Fruit fly (Drosophila melanogaster) whole organism, embryonic: Measurements from ENCODE around the gene CG42671.

Source experiments
- CG10274 ChIP-seq: fragments of 200-800 bp; sonication (Bioruptor generic); optimal IDR thresholded peaks from 3 replicates; lab custom pipeline; 2017; ENCODE audit warnings: missing biosample characterization, mild to moderate bottlenecking, missing genetic modification characterization
- CG10979 ChIP-seq: fragments of 200-800 bp; sonication (Bioruptor generic); optimal IDR thresholded peaks from 2 replicates; lab custom pipeline; 2018; ENCODE audit warnings: missing biosample characterization, mild to moderate bottlenecking, missing genetic modification characterization, moderate library complexity
- CG11504 ChIP-seq: fragments of 200-800 bp; sonication (Bioruptor generic); optimal IDR thresholded peaks from 3 replicates; lab custom pipeline; 2019; ENCODE audit warnings: missing biosample characterization, mild to moderate bottlenecking, missing genetic modification characterization, moderate library complexity
- CG11695 ChIP-seq: fragments of 200-800 bp; sonication (Bioruptor generic); IDR thresholded peaks from 3 replicates; pipeline ENCODE4 v1.3.6; 2022; ENCODE audit warnings: missing biosample characterization, missing genetic modification characterization
- CG11696 ChIP-seq: fragments of 200-800 bp; sonication (Bioruptor generic); IDR thresholded peaks from 2 replicates; pipeline ENCODE4 v1.3.6; 2022; ENCODE audit warnings: missing biosample characterization, missing genetic modification characterization
- CG12744 ChIP-seq: fragments of 200-800 bp; sonication (Bioruptor generic); optimal IDR thresholded peaks from 2 replicates; lab custom pipeline; 2016; ENCODE audit warnings: missing biosample characterization, missing genetic modification characterization
- CG13296 ChIP-seq: fragments of 200-800 bp; sonication (Bioruptor generic); optimal IDR thresholded peaks from 3 replicates; lab custom pipeline; 2018; ENCODE audit warnings: missing biosample characterization, mild to moderate bottlenecking, missing genetic modification characterization
- CG13424 ChIP-seq: fragments of 200-800 bp; sonication (Bioruptor generic); optimal IDR thresholded peaks from 2 replicates; lab custom pipeline; 2019; ENCODE audit warnings: missing biosample characterization, mild to moderate bottlenecking, missing genetic modification characterization, moderate library complexity
- CG14710 ChIP-seq: fragments of 200-800 bp; sonication (Bioruptor generic); optimal IDR thresholded peaks from 3 replicates; lab custom pipeline; 2019; ENCODE audit warnings: missing biosample characterization, mild to moderate bottlenecking, missing genetic modification characterization, moderate library complexity
- CG16779 ChIP-seq: fragments of 200-800 bp; sonication (Bioruptor generic); IDR thresholded peaks from 2 replicates; pipeline ENCODE4 v1.3.6; 2022; ENCODE audit warnings: missing biosample characterization, missing genetic modification characterization
- CG17385 ChIP-seq: fragments of 200-800 bp; sonication (Bioruptor generic); optimal IDR thresholded peaks from 3 replicates; lab custom pipeline; 2018; ENCODE audit warnings: missing biosample characterization, mild to moderate bottlenecking, missing genetic modification characterization
- CG17829 ChIP-seq: fragments of 200-800 bp; optimal IDR thresholded peaks from 2 replicates; lab custom pipeline; 2019; ENCODE audit warnings: missing biosample characterization, mild to moderate bottlenecking, missing genetic modification characterization, moderate library complexity
- CG18262 ChIP-seq: fragments of 200-800 bp; optimal IDR thresholded peaks from 3 replicates; lab custom pipeline; 2019; ENCODE audit warnings: missing biosample characterization, mild to moderate bottlenecking, missing genetic modification characterization, moderate library complexity
- CG1832 ChIP-seq: fragments of 200-800 bp; sonication (Bioruptor generic); optimal IDR thresholded peaks from 2 replicates; lab custom pipeline; 2017; ENCODE audit warnings: missing biosample characterization, mild to moderate bottlenecking, missing genetic modification characterization, inconsistent platforms
- CG2678 ChIP-seq: fragments of 200-800 bp; sonication (Bioruptor generic); optimal IDR thresholded peaks from 3 replicates; lab custom pipeline; 2019; ENCODE audit warnings: missing biosample characterization, mild to moderate bottlenecking, missing genetic modification characterization, moderate library complexity
- CG2712 ChIP-seq: fragments of 200-800 bp; optimal IDR thresholded peaks from 3 replicates; lab custom pipeline; 2019; ENCODE audit warnings: missing biosample characterization, mild to moderate bottlenecking, missing genetic modification characterization, moderate library complexity
- CG31441 ChIP-seq: fragments of 200-800 bp; sonication (Bioruptor generic); IDR thresholded peaks from 2 replicates; pipeline ENCODE4 v1.3.6; 2022; ENCODE audit warnings: missing biosample characterization, missing genetic modification characterization
- CG3407 ChIP-seq: fragments of 200-800 bp; sonication (Bioruptor generic); optimal IDR thresholded peaks from 2 replicates; lab custom pipeline; 2018; ENCODE audit warnings: missing biosample characterization, mild to moderate bottlenecking, missing genetic modification characterization
- CG3847 ChIP-seq: fragments of 200-800 bp; sonication (Bioruptor generic); IDR thresholded peaks from 2 replicates; pipeline ENCODE4 v1.3.6; 2022; ENCODE audit warnings: missing biosample characterization, missing genetic modification characterization
- CG4404 ChIP-seq: fragments of 200-800 bp; sonication (Bioruptor generic); IDR thresholded peaks from 2 replicates; pipeline ENCODE4 v1.3.6; 2022; ENCODE audit warnings: missing biosample characterization, missing genetic modification characterization
- CG4424 ChIP-seq: fragments of 200-800 bp; sonication (Bioruptor generic); optimal IDR thresholded peaks from 3 replicates; lab custom pipeline; 2016; ENCODE audit warnings: missing biosample characterization, missing genetic modification characterization
- CG4730 ChIP-seq: fragments of 200-800 bp; sonication (Bioruptor generic); IDR thresholded peaks from 2 replicates; pipeline ENCODE4 v1.3.6; 2022; ENCODE audit warnings: missing biosample characterization, missing genetic modification characterization
- CG7556 ChIP-seq: fragments of 200-800 bp; sonication (Bioruptor generic); optimal IDR thresholded peaks from 2 replicates; lab custom pipeline; 2017; ENCODE audit warnings: missing biosample characterization, mild to moderate bottlenecking, missing genetic modification characterization
- CG8290 ChIP-seq, 3 experiments: fragments of 200-800 bp; sonication (Bioruptor generic); optimal IDR thresholded peaks; 2 replicates each; lab custom pipeline; 2016 to 2019; ENCODE audit warnings: missing biosample characterization in 3 of 3, missing genetic modification characterization in 3 of 3, mild to moderate bottlenecking in 2 of 3, moderate library complexity in 1 of 3
- CG8924 ChIP-seq: fragments of 200-800 bp; optimal IDR thresholded peaks from 3 replicates; lab custom pipeline; 2019; ENCODE audit warnings: missing biosample characterization, mild to moderate bottlenecking, missing genetic modification characterization, moderate library complexity
- CG9215 ChIP-seq: fragments of 200-800 bp; sonication (Bioruptor generic); IDR thresholded peaks from 2 replicates; pipeline ENCODE4 v1.3.6; 2022; ENCODE audit warnings: missing biosample characterization, missing genetic modification characterization
- CG9437 ChIP-seq: fragments of 200-800 bp; sonication (Bioruptor generic); optimal IDR thresholded peaks from 2 replicates; lab custom pipeline; 2018; ENCODE audit warnings: missing biosample characterization, mild to moderate bottlenecking, missing genetic modification characterization
- CG9727 ChIP-seq: fragments of 200-800 bp; sonication (Bioruptor generic); optimal IDR thresholded peaks from 3 replicates; lab custom pipeline; 2017; ENCODE audit warnings: missing biosample characterization, mild to moderate bottlenecking, missing genetic modification characterization
- D19A ChIP-seq: fragments of 200-800 bp; optimal IDR thresholded peaks from 3 replicates; lab custom pipeline; 2019; ENCODE audit warnings: missing biosample characterization, mild to moderate bottlenecking, missing genetic modification characterization, moderate library complexity
- Deaf1 ChIP-seq: fragments of 200-800 bp; optimal IDR thresholded peaks from 3 replicates; lab custom pipeline; 2019; ENCODE audit warnings: missing biosample characterization, mild to moderate bottlenecking, missing genetic modification characterization, moderate library complexity
- Drgx ChIP-seq: fragments of 200-800 bp; sonication (Bioruptor generic); IDR thresholded peaks from 2 replicates; pipeline ENCODE4 v1.3.6; 2022; ENCODE audit warnings: missing biosample characterization, missing genetic modification characterization
- E2f2 ChIP-seq: fragments of 200-800 bp; sonication (Bioruptor generic); IDR thresholded peaks from 2 replicates; pipeline ENCODE4 v1.3.6; 2022; ENCODE audit warnings: missing biosample characterization, missing genetic modification characterization
- Mes4 ChIP-seq: fragments of 200-800 bp; sonication (Bioruptor generic); optimal IDR thresholded peaks from 2 replicates; lab custom pipeline; 2016; ENCODE audit warnings: missing biosample characterization, missing genetic modification characterization
- NFAT ChIP-seq: fragments of 200-800 bp; sonication (Bioruptor generic); IDR thresholded peaks from 2 replicates; pipeline ENCODE4 v1.3.6; 2022; ENCODE audit warnings: missing biosample characterization, missing genetic modification characterization
- Ravus ChIP-seq: fragments of 200-800 bp; sonication (Bioruptor generic); IDR thresholded peaks from 2 replicates; pipeline ENCODE4 v1.3.6; 2022; ENCODE audit warnings: missing biosample characterization, missing genetic modification characterization
- Sin3A ChIP-seq: fragments of >200 bp; optimal IDR thresholded peaks from 2 replicates; lab custom pipeline; 2018
- chinmo ChIP-seq: fragments of 200-800 bp; sonication (Bioruptor generic); IDR thresholded peaks from 4 replicates; pipeline ENCODE4 v1.3.6; 2022; ENCODE audit warnings: missing biosample characterization, missing genetic modification characterization; ENCODE audit not compliant: partially characterized antibody
- grau ChIP-seq: fragments of 200-800 bp; optimal IDR thresholded peaks from 3 replicates; lab custom pipeline; 2019; ENCODE audit warnings: missing biosample characterization, mild to moderate bottlenecking, missing genetic modification characterization, moderate library complexity
- nmo ChIP-seq: fragments of 200-800 bp; sonication (Bioruptor generic); optimal IDR thresholded peaks from 2 replicates; lab custom pipeline; 2018; ENCODE audit warnings: missing biosample characterization, mild to moderate bottlenecking, missing genetic modification characterization, moderate library complexity
- oc ChIP-seq: fragments of 200-800 bp; sonication (Bioruptor generic); optimal IDR thresholded peaks from 2 replicates; lab custom pipeline; 2018; ENCODE audit warnings: missing biosample characterization, mild to moderate bottlenecking, missing genetic modification characterization, moderate library complexity

CG42671 gene

dm6 chr3L:11272243-11273012 lies 58.1 kb downstream of the CG42671 start (continued):
- TF ChIP-seq CG3407 (GFP tag; lab: Kevin White, UChicago) (no peak), Drgx (GFP tag; lab: Robert Waterston, UW) (peak; percentile 32; the same call in 1 of the 2 replicates), CG4730 (peak; percentile 16; the same call in 1 of the 2 replicates), CG2678 (tag; lab: Kevin White, UChicago) (peak; percentile 76), CG13296 (GFP tag; lab: Kevin White, UChicago) (peak; percentile 13), Mes4 (GFP tag; lab: Kevin White, UChicago) (no peak), D19A (tag; lab: Kevin White, UChicago) (peak; percentile 31), CG9215 (no peak), CG17829 (tag; lab: Kevin White, UChicago) (peak; percentile 33), CG17385 (GFP tag; lab: Kevin White, UChicago) (peak; percentile 4), chinmo (GFP tag; lab: Robert Waterston, UW) (no peak), CG10274 (GFP tag; lab: Kevin White, UChicago) (peak; percentile 89), CG8290 (GFP tag; optimal IDR thresholded peaks at IDR 0.05; lab: Kevin White, UChicago) (no peak), CG8290 (tag; optimal IDR thresholded peaks at IDR 0.05; lab: Kevin White, UChicago) (peak in 1 of 2 experiments; percentile 55), CG31441 (GFP tag; lab: Robert Waterston, UW) (peak; percentile 54; the same call in 1 of the 2 replicates), CG7556 (GFP tag; lab: Kevin White, UChicago) (peak; percentile 18), CG11696 (GFP tag; lab: Robert Waterston, UW) (peak; percentile 59), Deaf1 (tag; lab: Kevin White, UChicago) (peak; percentile 21), CG1832 (GFP tag; lab: Kevin White, UChicago) (no peak), CG11695 (GFP tag; lab: Robert Waterston, UW) (peak; percentile 26; the same call in 1 of the 3 replicates), CG10979 (tag; lab: Kevin White, UChicago) (peak; percentile 21), CG11504 (tag; lab: Kevin White, UChicago) (peak; percentile 67), Ravus (no peak), CG13424 (peak; percentile 15), oc (tag; lab: Kevin White, UChicago) (no peak), CG12744 (GFP tag; lab: Kevin White, UChicago) (no peak), CG9727 (GFP tag; lab: Kevin White, UChicago) (peak; percentile 9), CG2712 (tag; lab: Kevin White, UChicago) (peak; percentile 56), CG18262 (tag; lab: Kevin White, UChicago) (peak; percentile 65), Sin3A (no peak), CG8924 (tag; lab: Kevin White, UChicago) (peak; percentile 54), CG3847 (GFP tag; lab: Robert Waterston, UW) (no peak), E2f2 (GFP tag; lab: Robert Waterston, UW) (peak; percentile 25; the same call in 1 of the 2 replicates), CG4404 (GFP tag; lab: Robert Waterston, UW) (no peak), grau (tag; lab: Kevin White, UChicago) (peak; percentile 38), CG14710 (peak; percentile 5), CG9437 (GFP tag; lab: Kevin White, UChicago) (peak; percentile 21), NFAT (GFP tag; lab: Robert Waterston, UW) (0 out of 2 replicates have a peak, but pooled peaks have one; percentile 12), nmo (GFP tag; lab: Kevin White, UChicago) (peak; percentile 48), CG16779 (GFP tag; lab: Robert Waterston, UW) (peak; percentile 55; the same call in 1 of the 2 replicates), CG4424 (GFP tag; lab: Kevin White, UChicago) (no peak)
